Fruit fly (Drosophila melanogaster): Measurements from ENCODE around the gene Mp.
A peak's percentile ranks its signal among the peaks of the same experiment; 100 is the strongest.

Gene Mp

dm6 chr3L:6963792-6964487, 34.7 kb upstream of the Mp start (continued):
- TF ChIP-seq nom (GFP tag; optimal IDR thresholded peaks at IDR 0.05) = peak; percentile 39
- TF ChIP-seq CG12219 (GFP tag; optimal IDR thresholded peaks at IDR 0.05) = peak; percentile 90
- peak; percentile 69 for TF ChIP-seq CG2202 (tag; optimal IDR thresholded peaks at IDR 0.05)
- TF ChIP-seq Trl (optimal IDR thresholded peaks at IDR 0.05) = peak in 1 of 2 experiments; percentile 70
- TF ChIP-seq Trl (GFP tag; optimal IDR thresholded peaks at IDR 0.05) = peak; percentile 68
- TF ChIP-seq B-H2 (GFP tag; optimal IDR thresholded peaks at IDR 0.05) = no peak
- TF ChIP-seq Ravus (GFP tag; IDR thresholded peaks at IDR 0.05) = no peak; the same call in 1 of the 2 replicates
- TF ChIP-seq rib (GFP tag; IDR thresholded peaks at IDR 0.05) = no peak
- peak; percentile 32 for TF ChIP-seq Sry-δ (GFP tag; optimal IDR thresholded peaks at IDR 0.05)
- TF ChIP-seq CG12299 (tag; optimal IDR thresholded peaks at IDR 0.05) = peak; percentile 68
- peak; percentile 74 for TF ChIP-seq E2f1 (GFP tag; IDR thresholded peaks at IDR 0.05)
- peak; percentile 80 for TF ChIP-seq CG16863 (GFP tag; optimal IDR thresholded peaks at IDR 0.05)
- peak; percentile 38 for TF ChIP-seq CG8290 (GFP tag; optimal IDR thresholded peaks at IDR 0.05)
- TF ChIP-seq CG8290 (tag; optimal IDR thresholded peaks at IDR 0.05) = peak in 1 of 2 experiments; percentile 85
- TF ChIP-seq CG17912 (GFP tag; optimal IDR thresholded peaks at IDR 0.05) = no peak
- TF ChIP-seq CG4328 (GFP tag; optimal IDR thresholded peaks at IDR 0.05) = no peak
- no peak for TF ChIP-seq lov (optimal IDR thresholded peaks at IDR 0.05)
- TF ChIP-seq lov (GFP tag; IDR thresholded peaks at IDR 0.05) = no peak
- TF ChIP-seq Sry-β (GFP tag; optimal IDR thresholded peaks at IDR 0.05) = peak; percentile 34
- TF ChIP-seq gfzf (GFP tag; optimal IDR thresholded peaks at IDR 0.05) = no peak
- TF ChIP-seq HLH54F (GFP tag; optimal IDR thresholded peaks at IDR 0.05) = peak; percentile 75
- TF ChIP-seq sisA (GFP tag; IDR thresholded peaks at IDR 0.05) = peak; percentile 72
- TF ChIP-seq CG13624 (GFP tag; optimal IDR thresholded peaks at IDR 0.05) = peak; percentile 76
- no peak for TF ChIP-seq Elba2 (GFP tag; optimal IDR thresholded peaks at IDR 0.05)
- peak; percentile 76 for TF ChIP-seq CG12659 (GFP tag; optimal IDR thresholded peaks at IDR 0.05)
- peak; percentile 81 for TF ChIP-seq D19A (tag; optimal IDR thresholded peaks at IDR 0.05)
- TF ChIP-seq ssp (GFP tag; IDR thresholded peaks at IDR 0.05) = peak; percentile 67
- TF ChIP-seq crol (GFP tag; IDR thresholded peaks at IDR 0.05) = peak; percentile 88
- peak; percentile 19 for TF ChIP-seq tup (GFP tag; optimal IDR thresholded peaks at IDR 0.05)
- no peak for TF ChIP-seq CG7963 (GFP tag; IDR thresholded peaks at IDR 0.05; ENCODE audit: partially characterized antibody)
- TF ChIP-seq jigr1 (GFP tag; IDR thresholded peaks at IDR 0.05) = peak; percentile 10; the same call in 1 of the 3 replicates
- no peak for TF ChIP-seq eyg (GFP tag; optimal IDR thresholded peaks at IDR 0.05)
- TF ChIP-seq CG2120 (GFP tag; optimal IDR thresholded peaks at IDR 0.05) = peak; percentile 82
- peak; percentile 44 for TF ChIP-seq nau (GFP tag; optimal IDR thresholded peaks at IDR 0.05)
- TF ChIP-seq peb (GFP tag; IDR thresholded peaks at IDR 0.05) = 0 out of 2 replicates have a peak, but pooled peaks have one; percentile 34
- peak; percentile 82 for TF ChIP-seq org-1 (GFP tag; optimal IDR thresholded peaks at IDR 0.05)
- TF ChIP-seq CG12942 (GFP tag; optimal IDR thresholded peaks at IDR 0.05) = peak; percentile 69
- TF ChIP-seq CG12155 (GFP tag; optimal IDR thresholded peaks at IDR 0.05) = peak; percentile 79
- TF ChIP-seq phol (tag; optimal IDR thresholded peaks at IDR 0.05) = peak; percentile 86
- peak; percentile 84 for TF ChIP-seq Oli (tag; optimal IDR thresholded peaks at IDR 0.05)
- TF ChIP-seq CG15073 (GFP tag; optimal IDR thresholded peaks at IDR 0.05) = peak; percentile 0
- TF ChIP-seq tap (tag; optimal IDR thresholded peaks at IDR 0.05) = peak; percentile 80
- no peak for TF ChIP-seq tna (GFP tag; IDR thresholded peaks at IDR 0.05; ENCODE audit: partially characterized antibody)
- no peak for TF ChIP-seq pita (GFP tag; optimal IDR thresholded peaks at IDR 0.05)
- peak; percentile 70 for TF ChIP-seq wek (GFP tag; optimal IDR thresholded peaks at IDR 0.05)
- TF ChIP-seq nerfin-2 (GFP tag; IDR thresholded peaks at IDR 0.05; ENCODE audit: partially characterized antibody) = no peak
- no peak for TF ChIP-seq CG8765 (GFP tag; IDR thresholded peaks at IDR 0.05)
- TF ChIP-seq CG15696 (tag; optimal IDR thresholded peaks at IDR 0.05) = peak; percentile 52
- no peak for TF ChIP-seq C15 (GFP tag; IDR thresholded peaks at IDR 0.05)
- no peak for TF ChIP-seq hbn (GFP tag; IDR thresholded peaks at IDR 0.05; ENCODE audit: partially characterized antibody)
